Worm (Caenorhabditis elegans) whole organism, young adult: Measurements from ENCODE around the gene R05G6.10.

Source experiments
- T07F8.4 ChIP-seq: sonication (generic microtip); optimal IDR thresholded peaks from 2 replicates; lab custom pipeline; 2016; ENCODE audit warnings: mild to moderate bottlenecking, missing genetic modification characterization, moderate library complexity, missing compliant biosample characterization
- aptf-2 ChIP-seq: fragments of 200-800 bp; sonication (Bioruptor generic); conservative IDR thresholded peaks from 2 replicates; pipeline ENCODE4 v1.3.6; 2022; ENCODE audit warnings: missing genetic modification reagents, missing genetic modification characterization, missing compliant biosample characterization
- egrh-3 ChIP-seq: fragments of 200-800 bp; sonication (Bioruptor generic); IDR thresholded peaks from 2 replicates; pipeline ENCODE4 v1.3.6; 2022; ENCODE audit warnings: missing genetic modification reagents, missing genetic modification characterization, missing compliant biosample characterization
- lin-26 ChIP-seq: fragments of 200-800 bp; sonication (Bioruptor generic); IDR thresholded peaks from 2 replicates; pipeline ENCODE4 v1.3.6; 2022; ENCODE audit warnings: missing genetic modification reagents, missing genetic modification characterization, missing compliant biosample characterization
- madf-8 ChIP-seq: fragments of 200-800 bp; sonication (Bioruptor generic); conservative IDR thresholded peaks from 2 replicates; pipeline ENCODE4 v1.3.6; 2022; ENCODE audit warnings: missing genetic modification reagents, missing genetic modification characterization, missing compliant biosample characterization
- pha-4 ChIP-seq: fragments of 150-350 bp; sonication (generic microtip); optimal IDR thresholded peaks from 2 replicates; lab custom pipeline; 2014; ENCODE audit warnings: missing biosample characterization, missing genetic modification reagents, missing genetic modification characterization
- rcor-1 ChIP-seq: fragments of 200-800 bp; sonication (Bioruptor generic); IDR thresholded peaks from 2 replicates; pipeline ENCODE4 v1.3.6; 2022; ENCODE audit warnings: missing genetic modification reagents, missing genetic modification characterization, missing compliant biosample characterization
- unc-62 ChIP-seq: fragments of 150-350 bp; optimal IDR thresholded peaks from 2 replicates; lab custom pipeline; 2014; ENCODE audit warnings: missing biosample characterization, missing genetic modification reagents, missing genetic modification characterization

DNA sequence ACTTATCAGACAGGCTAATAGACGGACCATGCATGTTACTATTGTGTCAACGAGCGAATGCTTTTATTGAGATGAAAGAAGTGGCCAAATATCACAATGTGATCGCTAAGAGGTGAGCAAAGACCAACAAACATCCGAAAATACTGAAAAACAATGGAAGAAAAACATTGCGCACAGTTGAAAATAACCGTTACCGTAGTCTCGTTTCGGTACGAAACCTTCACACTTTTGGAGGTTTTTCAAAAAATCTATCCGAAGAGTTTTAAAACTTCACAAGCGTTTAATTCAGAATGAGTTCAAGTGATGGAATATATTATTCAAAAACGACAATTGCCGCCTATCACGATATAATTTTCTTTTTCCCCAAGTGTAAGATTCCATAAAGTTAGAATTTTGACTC, 33.5 kb downstream of the R05G6.10 start:
- TF ChIP-seq aptf-2 (GFP tag; lab: Robert Waterston, UW) (no peak), unc-62 (no peak), lin-26 (no peak), egrh-3 (GFP tag; lab: Robert Waterston, UW) (no peak), rcor-1 (no peak), madf-8 (GFP tag; lab: Robert Waterston, UW) (no peak), pha-4 (tag; lab: Kevin White, UChicago) (no peak), T07F8.4 (tag; lab: Kevin White, UChicago) (no peak)
